Fruit fly (Drosophila melanogaster): Measurements from ENCODE around the gene CG7342.

Gene CG7342

DNA sequence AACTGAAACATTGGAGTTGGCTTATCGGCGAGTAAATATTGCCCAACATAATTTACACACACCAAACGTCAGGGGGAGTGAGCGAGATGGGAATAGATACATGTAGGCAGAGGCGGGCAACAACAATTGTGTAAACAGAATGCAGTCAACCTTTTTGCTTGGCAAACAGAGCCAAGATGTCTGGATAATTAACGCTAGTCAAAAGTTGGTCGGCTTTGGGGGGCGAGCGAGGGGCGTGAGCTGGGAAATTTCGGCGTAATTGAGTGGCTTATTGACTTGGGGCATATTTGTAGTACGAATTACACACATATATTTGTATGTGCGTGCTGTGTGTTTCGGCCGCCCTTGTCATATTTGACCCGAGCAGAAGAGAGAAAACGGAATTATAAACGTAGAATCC is 18.4 kb upstream of the CG7342 start (continued):
- TF ChIP-seq OdsH (GFP tag; optimal IDR thresholded peaks at IDR 0.05): no peak
- TF ChIP-seq acj6 (GFP tag; optimal IDR thresholded peaks at IDR 0.05): no peak
- TF ChIP-seq CG6163 (GFP tag; IDR thresholded peaks at IDR 0.05): no peak; the same call in 2 of the 3 replicates
- TF ChIP-seq svp (GFP tag): peak; percentile 43
- TF ChIP-seq CG6854 (GFP tag; optimal IDR thresholded peaks at IDR 0.05): peak; percentile 4
- TF ChIP-seq Ets96B (tag; optimal IDR thresholded peaks at IDR 0.05): no peak

- TF ChIP-seq dsx (GFP tag; optimal IDR thresholded peaks at IDR 0.05; ENCODE audit: poor library complexity, severe bottlenecking) (no peak), dac (GFP tag; optimal IDR thresholded peaks at IDR 0.05) (no peak), pdm3 (GFP tag; optimal IDR thresholded peaks at IDR 0.05) (no peak), net (GFP tag; optimal IDR thresholded peaks at IDR 0.05) (no peak), fd59A (GFP tag; optimal IDR thresholded peaks at IDR 0.05) (no peak), Hr4 (GFP tag; optimal IDR thresholded peaks at IDR 0.05) (no peak)
These were observed 16.9 kb upstream of the CG7342 start for dm6 chr3R:19586319-19586718.

DNA sequence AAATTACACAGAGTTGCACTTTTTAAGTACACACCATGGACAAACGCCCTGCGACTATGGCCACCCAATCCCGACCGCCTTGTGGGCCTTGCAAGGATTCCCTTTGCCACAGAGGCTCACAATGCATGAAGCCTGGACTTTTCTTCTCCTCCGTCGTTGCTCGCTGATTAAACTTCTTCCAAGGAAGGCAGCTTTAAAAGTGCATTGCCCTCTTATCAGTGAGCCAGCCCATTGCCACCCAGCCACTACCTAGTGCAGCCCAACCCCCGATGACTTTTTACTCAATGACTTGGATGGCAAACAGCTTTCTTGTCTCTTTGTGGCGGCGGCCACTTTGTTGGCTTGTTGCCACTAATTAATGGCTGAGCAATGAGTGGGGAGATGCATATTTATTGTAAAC is 15.5 kb upstream of the CG7342 start:
- TF ChIP-seq svp (GFP tag): peak; percentile 74
- TF ChIP-seq CG7368 (GFP tag; optimal IDR thresholded peaks at IDR 0.05): no peak

DNA sequence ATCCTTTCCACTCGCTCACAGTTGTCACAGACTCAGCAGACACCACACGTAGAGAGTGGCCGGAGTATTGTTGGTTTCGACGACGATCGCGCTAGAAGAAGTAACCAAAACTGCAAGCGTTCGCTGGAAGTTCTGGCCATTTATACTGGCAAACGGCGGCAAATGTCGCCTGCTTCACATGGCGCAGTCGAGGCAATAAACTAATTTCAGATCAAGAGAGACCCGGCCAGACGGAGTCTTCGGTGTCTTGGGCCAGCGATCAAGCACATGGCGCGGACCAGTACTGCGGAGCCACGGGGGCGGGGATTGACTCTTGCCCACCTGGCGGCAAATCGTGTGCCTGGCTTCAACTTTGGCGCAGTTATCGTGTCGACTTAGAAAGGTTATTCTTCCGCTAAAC is 4.3 kb upstream of the CG7342 start, which contains the start of gene Cpr92A:
Gene Cpr92A, minus strand, starts transcription at position 101 of the 400 bp plus-strand sequence.
- TF ChIP-seq ss (GFP tag; optimal IDR thresholded peaks at IDR 0.05) (no peak), Hr4 (GFP tag; optimal IDR thresholded peaks at IDR 0.05) (no peak), CG6163 (GFP tag; IDR thresholded peaks at IDR 0.05) (no peak), CG11294 (GFP tag; IDR thresholded peaks at IDR 0.05) (no peak), vri (GFP tag; optimal IDR thresholded peaks at IDR 0.05) (no peak), CG3032 (tag; optimal IDR thresholded peaks at IDR 0.05) (no peak), Lpt (GFP tag; optimal IDR thresholded peaks at IDR 0.05) (no peak), CG8632 (GFP tag; optimal IDR thresholded peaks at IDR 0.05) (no peak), dsx (GFP tag; optimal IDR thresholded peaks at IDR 0.05; ENCODE audit: poor library complexity, severe bottlenecking) (no peak), achi (GFP tag; optimal IDR thresholded peaks at IDR 0.05) (no peak), spab (GFP tag; optimal IDR thresholded peaks at IDR 0.05) (no peak), CG8119 (GFP tag; IDR thresholded peaks at IDR 0.05) (no peak), CG8319 (GFP tag; optimal IDR thresholded peaks at IDR 0.05) (no peak), CG34406 (GFP tag; optimal IDR thresholded peaks at IDR 0.05) (no peak)

- no peak for TF ChIP-seq CG10669 (GFP tag; optimal IDR thresholded peaks at IDR 0.05)
- no peak for TF ChIP-seq pdm3 (GFP tag; optimal IDR thresholded peaks at IDR 0.05)
- TF ChIP-seq CG1621 (tag; optimal IDR thresholded peaks at IDR 0.05): no peak
- no peak for TF ChIP-seq Blimp-1 (GFP tag; optimal IDR thresholded peaks at IDR 0.05)
- TF ChIP-seq OdsH (GFP tag; optimal IDR thresholded peaks at IDR 0.05): no peak
- TF ChIP-seq cyc (GFP tag; optimal IDR thresholded peaks at IDR 0.05): no peak
- no peak for TF ChIP-seq CG7368 (GFP tag; optimal IDR thresholded peaks at IDR 0.05)
- no peak for TF ChIP-seq CG11762 (GFP tag; optimal IDR thresholded peaks at IDR 0.05; ENCODE audit: insufficient read depth)
- no peak for TF ChIP-seq CG10631 (GFP tag; optimal IDR thresholded peaks at IDR 0.05)
These were observed 2.8 kb upstream of the CG7342 start, which contains the start of gene CG7333 for dm6 chr3R:19600335-19600734. Gene CG7333 (plus strand): TSS chr3R:19600635.

dm6 chr3R:19606954-19607353 is 3.8 kb downstream of the CG7342 start, which contains the start of gene CG17751:
Gene CG17751 (plus strand): TSS chr3R:19607254.
- TF ChIP-seq vri (GFP tag; optimal IDR thresholded peaks at IDR 0.05): no peak
- no peak for TF ChIP-seq pdm3 (GFP tag; optimal IDR thresholded peaks at IDR 0.05)
- TF ChIP-seq CG6854 (GFP tag; optimal IDR thresholded peaks at IDR 0.05): no peak
- TF ChIP-seq Ets96B (tag; optimal IDR thresholded peaks at IDR 0.05): no peak
- no peak for TF ChIP-seq CG10631 (GFP tag; optimal IDR thresholded peaks at IDR 0.05)
- no peak for TF ChIP-seq Smox (GFP tag; optimal IDR thresholded peaks at IDR 0.05)
- no peak for TF ChIP-seq Lpt (GFP tag; optimal IDR thresholded peaks at IDR 0.05)

Measured in whole organism, prepupa.